Fruit fly (Drosophila melanogaster) whole organism, embryonic: Measurements from ENCODE around the gene uncNacbeta.
A peak's percentile ranks its signal among the peaks of the same experiment; 100 is the strongest.

Experiments used
- Atf3 ChIP-seq: fragments of 200-800 bp; sonication (Bioruptor generic); optimal IDR thresholded peaks from 3 replicates; lab custom pipeline; 2016; ENCODE audit warnings: missing biosample characterization, missing genetic modification characterization
- BEAF-32 ChIP-seq: fragments of 200-800 bp; sonication (Bioruptor generic); optimal IDR thresholded peaks from 3 replicates; lab custom pipeline; 2017; ENCODE audit warnings: missing biosample characterization, missing genetic modification characterization, mild to moderate bottlenecking, moderate library complexity, missing genetic modification reagents
- Blimp-1 ChIP-seq: fragments of 200-800 bp; sonication (Bioruptor generic); optimal IDR thresholded peaks from 3 replicates; lab custom pipeline; 2018; ENCODE audit warnings: missing biosample characterization, missing genetic modification characterization, mild to moderate bottlenecking, moderate library complexity, missing genetic modification reagents
- CG11696 ChIP-seq: fragments of 200-800 bp; sonication (Bioruptor generic); IDR thresholded peaks from 2 replicates; pipeline ENCODE4 v1.3.6; 2022; ENCODE audit warnings: missing biosample characterization, missing genetic modification characterization
- CG16813 ChIP-seq: fragments of 200-800 bp; sonication (Bioruptor generic); IDR thresholded peaks from 3 replicates; pipeline ENCODE4 v1.3.6; 2022; ENCODE audit warnings: missing biosample characterization, missing genetic modification characterization; ENCODE audit not compliant: partially characterized antibody
- CG17328 ChIP-seq: fragments of 200-800 bp; sonication (Bioruptor generic); IDR thresholded peaks from 2 replicates; pipeline ENCODE4 v1.3.6; 2022; ENCODE audit warnings: missing biosample characterization, missing genetic modification characterization
- CG17829 ChIP-seq: fragments of 200-800 bp; optimal IDR thresholded peaks from 2 replicates; lab custom pipeline; 2019; ENCODE audit warnings: missing biosample characterization, mild to moderate bottlenecking, missing genetic modification characterization, moderate library complexity
- CG18599 ChIP-seq: fragments of 200-800 bp; sonication (Bioruptor generic); optimal IDR thresholded peaks from 3 replicates; lab custom pipeline; 2017; ENCODE audit warnings: missing biosample characterization, missing genetic modification characterization, mild to moderate bottlenecking, moderate library complexity, missing genetic modification reagents
- CG2116 ChIP-seq: fragments of 200-800 bp; sonication (Bioruptor generic); optimal IDR thresholded peaks from 3 replicates; lab custom pipeline; 2018; ENCODE audit warnings: missing biosample characterization, mild to moderate bottlenecking, missing genetic modification characterization
- CG2678 ChIP-seq: fragments of 200-800 bp; sonication (Bioruptor generic); optimal IDR thresholded peaks from 3 replicates; lab custom pipeline; 2019; ENCODE audit warnings: missing biosample characterization, mild to moderate bottlenecking, missing genetic modification characterization, moderate library complexity
- CG30431 ChIP-seq: fragments of 200-800 bp; sonication (Bioruptor generic); optimal IDR thresholded peaks from 2 replicates; lab custom pipeline; 2017; ENCODE audit warnings: missing biosample characterization, missing genetic modification characterization
- CG34224 ChIP-seq: fragments of 200-800 bp; sonication (Bioruptor generic); IDR thresholded peaks from 3 replicates; pipeline ENCODE4 v1.3.6; 2022; ENCODE audit warnings: missing biosample characterization, missing genetic modification characterization; ENCODE audit not compliant: partially characterized antibody
- CG4282 ChIP-seq: fragments of 200-800 bp; sonication (Bioruptor generic); optimal IDR thresholded peaks from 2 replicates; lab custom pipeline; 2016; ENCODE audit warnings: missing biosample characterization, missing genetic modification characterization
- CG6791 ChIP-seq: fragments of 200-800 bp; sonication (Bioruptor generic); IDR thresholded peaks from 3 replicates; pipeline ENCODE4 v1.3.6; 2022; ENCODE audit warnings: missing biosample characterization, missing genetic modification characterization; ENCODE audit not compliant: partially characterized antibody
- CG8924 ChIP-seq: fragments of 200-800 bp; optimal IDR thresholded peaks from 3 replicates; lab custom pipeline; 2019; ENCODE audit warnings: missing biosample characterization, mild to moderate bottlenecking, missing genetic modification characterization, moderate library complexity
- CG9609 ChIP-seq: fragments of 200-800 bp; sonication (Bioruptor generic); optimal IDR thresholded peaks from 3 replicates; lab custom pipeline; 2016; ENCODE audit warnings: missing biosample characterization, missing genetic modification characterization
- CG9797 ChIP-seq: fragments of 200-800 bp; sonication (Bioruptor generic); optimal IDR thresholded peaks from 3 replicates; lab custom pipeline; 2018; ENCODE audit warnings: missing biosample characterization, mild to moderate bottlenecking, missing genetic modification characterization
- Dad ChIP-seq: fragments of 200-800 bp; sonication (Bioruptor generic); optimal IDR thresholded peaks from 3 replicates; lab custom pipeline; 2016; ENCODE audit warnings: missing biosample characterization, missing genetic modification characterization
- Doc2 ChIP-seq: fragments of 200-800 bp; sonication (Bioruptor generic); IDR thresholded peaks from 2 replicates; pipeline ENCODE4 v1.3.6; 2022; ENCODE audit warnings: missing biosample characterization, missing genetic modification characterization
- Dref ChIP-seq: fragments of 200-800 bp; sonication (Bioruptor generic); IDR thresholded peaks from 2 replicates; pipeline ENCODE4 v1.3.6; 2022; ENCODE audit warnings: missing biosample characterization, missing genetic modification characterization
- E2f2 ChIP-seq: fragments of 200-800 bp; sonication (Bioruptor generic); IDR thresholded peaks from 2 replicates; pipeline ENCODE4 v1.3.6; 2022; ENCODE audit warnings: missing biosample characterization, missing genetic modification characterization
- HmgZ ChIP-seq: fragments of 200-800 bp; sonication (Bioruptor generic); optimal IDR thresholded peaks from 2 replicates; lab custom pipeline; 2018; ENCODE audit warnings: missing biosample characterization, mild to moderate bottlenecking, missing genetic modification characterization
- Hmr ChIP-seq: fragments of 200-800 bp; sonication (Bioruptor generic); optimal IDR thresholded peaks from 3 replicates; lab custom pipeline; 2017; ENCODE audit warnings: mild to moderate bottlenecking, missing biosample characterization, missing genetic modification reagents, missing genetic modification characterization
- MBD-R2 ChIP-seq: fragments of 200-800 bp; sonication (Bioruptor generic); IDR thresholded peaks from 2 replicates; pipeline ENCODE4 v1.3.6; 2022; ENCODE audit warnings: missing biosample characterization, missing genetic modification characterization
- MESR4 ChIP-seq: fragments of 200-800 bp; sonication (Bioruptor generic); optimal IDR thresholded peaks from 2 replicates; lab custom pipeline; 2018; ENCODE audit warnings: missing biosample characterization, mild to moderate bottlenecking, missing genetic modification characterization, moderate library complexity
- Nf-YC ChIP-seq: fragments of 200-800 bp; optimal IDR thresholded peaks from 3 replicates; lab custom pipeline; 2019; ENCODE audit warnings: missing biosample characterization, mild to moderate bottlenecking, missing genetic modification characterization, moderate library complexity
- Oaz ChIP-seq: fragments of 200-800 bp; sonication (Bioruptor generic); IDR thresholded peaks from 2 replicates; pipeline ENCODE4 v1.3.6; 2022; ENCODE audit warnings: missing biosample characterization, missing genetic modification characterization
- Sin3A ChIP-seq: fragments of >200 bp; optimal IDR thresholded peaks from 2 replicates; lab custom pipeline; 2018
- Sox100B ChIP-seq: fragments of 200-800 bp; sonication (Bioruptor generic); optimal IDR thresholded peaks from 3 replicates; lab custom pipeline; 2018; ENCODE audit warnings: missing biosample characterization, mild to moderate bottlenecking, missing genetic modification characterization
- Xbp1 ChIP-seq: fragments of 200-800 bp; sonication (Bioruptor generic); optimal IDR thresholded peaks from 3 replicates; lab custom pipeline; 2016; ENCODE audit warnings: missing biosample characterization, mild to moderate bottlenecking, missing genetic modification characterization
- YL-1 ChIP-seq: fragments of 200-800 bp; sonication (Bioruptor generic); optimal IDR thresholded peaks from 3 replicates; lab custom pipeline; 2017; ENCODE audit warnings: missing biosample characterization, mild to moderate bottlenecking, missing genetic modification characterization
- bbx ChIP-seq: fragments of 200-800 bp; sonication (Bioruptor generic); IDR thresholded peaks from 2 replicates; pipeline ENCODE4 v1.3.6; 2022; ENCODE audit warnings: missing biosample characterization, missing genetic modification characterization; ENCODE audit not compliant: partially characterized antibody
- chinmo ChIP-seq: fragments of 200-800 bp; sonication (Bioruptor generic); IDR thresholded peaks from 4 replicates; pipeline ENCODE4 v1.3.6; 2022; ENCODE audit warnings: missing biosample characterization, missing genetic modification characterization; ENCODE audit not compliant: partially characterized antibody
- chm ChIP-seq: fragments of 200-800 bp; sonication (Bioruptor generic); IDR thresholded peaks from 2 replicates; pipeline ENCODE4 v1.3.6; 2022; ENCODE audit warnings: missing biosample characterization, missing genetic modification characterization
- dm ChIP-seq: fragments of 200-800 bp; sonication (Bioruptor generic); optimal IDR thresholded peaks from 3 replicates; lab custom pipeline; 2016; ENCODE audit warnings: missing biosample characterization, missing genetic modification characterization
- hb ChIP-seq: fragments of 200-800 bp; sonication (Bioruptor generic); IDR thresholded peaks from 3 replicates; pipeline ENCODE4 v1.3.6; 2022; ENCODE audit warnings: missing biosample characterization, missing genetic modification characterization; ENCODE audit not compliant: partially characterized antibody
- nerfin-2 ChIP-seq: fragments of 200-800 bp; sonication (Bioruptor generic); IDR thresholded peaks from 2 replicates; pipeline ENCODE4 v1.3.6; 2022; ENCODE audit warnings: missing biosample characterization, missing genetic modification characterization; ENCODE audit not compliant: partially characterized antibody
- nom ChIP-seq: fragments of 200-800 bp; sonication (Bioruptor generic); optimal IDR thresholded peaks from 2 replicates; lab custom pipeline; 2017; ENCODE audit warnings: missing biosample characterization, missing genetic modification characterization, mild to moderate bottlenecking, moderate library complexity, missing genetic modification reagents
- oc ChIP-seq: fragments of 200-800 bp; sonication (Bioruptor generic); optimal IDR thresholded peaks from 2 replicates; lab custom pipeline; 2018; ENCODE audit warnings: missing biosample characterization, mild to moderate bottlenecking, missing genetic modification characterization, moderate library complexity
- scrt ChIP-seq: fragments of 200-800 bp; sonication (Bioruptor generic); optimal IDR thresholded peaks from 2 replicates; lab custom pipeline; 2018; ENCODE audit warnings: missing biosample characterization, mild to moderate bottlenecking, missing genetic modification characterization, moderate library complexity
- sens ChIP-seq: fragments of 200-800 bp; sonication (Bioruptor generic); peaks from one replicate; lab custom pipeline; 2016; ENCODE audit warnings: missing biosample characterization, missing genetic modification characterization
- ssp ChIP-seq: fragments of 200-800 bp; sonication (Bioruptor generic); IDR thresholded peaks from 2 replicates; pipeline ENCODE4 v1.3.6; 2022; ENCODE audit warnings: missing biosample characterization, missing genetic modification characterization
- stwl ChIP-seq: fragments of 200-800 bp; sonication (Bioruptor generic); optimal IDR thresholded peaks from 3 replicates; lab custom pipeline; 2018; ENCODE audit warnings: missing biosample characterization, mild to moderate bottlenecking, missing genetic modification characterization, moderate library complexity
- sug ChIP-seq: fragments of 200-800 bp; optimal IDR thresholded peaks from 2 replicates; lab custom pipeline; 2019; ENCODE audit warnings: missing biosample characterization, mild to moderate bottlenecking, missing genetic modification characterization, moderate library complexity
- tna ChIP-seq: fragments of 200-800 bp; sonication (Bioruptor generic); IDR thresholded peaks from 2 replicates; pipeline ENCODE4 v1.3.6; 2022; ENCODE audit warnings: missing biosample characterization, missing genetic modification characterization; ENCODE audit not compliant: partially characterized antibody
- trem ChIP-seq: fragments of 200-800 bp; optimal IDR thresholded peaks from 3 replicates; lab custom pipeline; 2019; ENCODE audit warnings: missing biosample characterization, mild to moderate bottlenecking, missing genetic modification characterization, moderate library complexity
- unc-4 ChIP-seq: fragments of 200-800 bp; sonication (Bioruptor generic); IDR thresholded peaks from 2 replicates; pipeline ENCODE4 v1.3.6; 2022; ENCODE audit warnings: missing biosample characterization, missing genetic modification characterization; ENCODE audit not compliant: partially characterized antibody
- vvl ChIP-seq: fragments of 200-800 bp; sonication (Bioruptor generic); IDR thresholded peaks from 2 replicates; pipeline ENCODE4 v1.3.6; 2022; ENCODE audit warnings: missing biosample characterization, missing genetic modification characterization

uncNacbeta gene

dm6 chr2L:544444-545179 lies 19.0 kb downstream of the uncNacbeta start, which contains the start of the genes Spp and nAChRbeta3 (continued):
- TF ChIP-seq Dref (GFP tag; lab: Robert Waterston, UW) (peak; percentile 77), CG9797 (GFP tag; lab: Kevin White, UChicago) (peak; percentile 79), CG18599 (no peak), Oaz (GFP tag; lab: Robert Waterston, UW) (no peak), Hmr (GFP tag; lab: Kevin White, UChicago) (no peak), CG34224 (GFP tag; lab: Robert Waterston, UW) (peak; percentile 61), tna (peak; percentile 67), Blimp-1 (GFP tag; lab: Kevin White, UChicago) (no peak), CG17829 (tag; lab: Kevin White, UChicago) (peak; percentile 2), CG16813 (GFP tag; lab: Robert Waterston, UW) (peak; percentile 54), ssp (GFP tag; lab: Robert Waterston, UW) (no peak), vvl (GFP tag; lab: Robert Waterston, UW) (0 out of 2 replicates have a peak, but pooled peaks have one; percentile 12), stwl (tag; lab: Kevin White, UChicago) (peak; percentile 29), CG9609 (GFP tag; lab: Kevin White, UChicago) (no peak), CG30431 (no peak), Sin3A (lab: Kevin White, UChicago) (peak; percentile 10), Atf3 (no peak), CG8924 (tag; lab: Kevin White, UChicago) (no peak), CG6791 (GFP tag; lab: Robert Waterston, UW) (0 out of 3 replicates have a peak, but pooled peaks have one; percentile 6), Sox100B (GFP tag; lab: Kevin White, UChicago) (no peak), Xbp1 (peak; percentile 81), oc (tag; lab: Kevin White, UChicago) (no peak), E2f2 (GFP tag; lab: Robert Waterston, UW) (peak; percentile 74), sug (peak; percentile 56), YL-1 (GFP tag; lab: Kevin White, UChicago) (peak; percentile 62), CG2116 (GFP tag; lab: Kevin White, UChicago) (peak; percentile 68), BEAF-32 (GFP tag; lab: Kevin White, UChicago) (peak; percentile 65), CG17328 (GFP tag; lab: Robert Waterston, UW) (peak; percentile 17; the same call in 1 of the 2 replicates), Nf-YC (tag; lab: Kevin White, UChicago) (peak; percentile 20), CG2678 (no peak), MBD-R2 (peak; percentile 62), MESR4 (GFP tag; lab: Kevin White, UChicago) (peak; percentile 89), bbx (GFP tag; lab: Robert Waterston, UW) (peak; percentile 68), dm (GFP tag; lab: Kevin White, UChicago) (peak; percentile 32), hb (0 out of 3 replicates have a peak, but pooled peaks have one; percentile 13), HmgZ (tag; lab: Kevin White, UChicago) (peak; percentile 44), sens (GFP tag; lab: Kevin White, UChicago) (peak; percentile 87), Doc2 (GFP tag; lab: Robert Waterston, UW) (no peak), chinmo (peak; percentile 59; the same call in 1 of the 4 replicates), nom (no peak), nerfin-2 (GFP tag; lab: Robert Waterston, UW) (peak; percentile 51; the same call in 1 of the 2 replicates), CG11696 (no peak), Dad (GFP tag; lab: Kevin White, UChicago) (no peak), trem (tag; lab: Kevin White, UChicago) (peak; percentile 33), scrt (no peak), unc-4 (GFP tag; lab: Robert Waterston, UW) (peak; percentile 61), CG4282 (GFP tag; lab: Kevin White, UChicago) (no peak), chm (GFP tag; lab: Robert Waterston, UW) (no peak)
